Fruit fly (Drosophila melanogaster): Measurements from ENCODE around the gene CG42536.

dm6 chr3L:10584965-10585364, 44.9 kb downstream of the CG42536 start:
- TF ChIP-seq CG15710 (tag; optimal IDR thresholded peaks at IDR 0.05) (no peak), CG10348 (GFP tag; IDR thresholded peaks at IDR 0.05) (no peak), CG13204 (GFP tag; optimal IDR thresholded peaks at IDR 0.05) (no peak), rn (GFP tag; IDR thresholded peaks at IDR 0.05) (no peak)

All from whole organism, pupa.